Worm (Caenorhabditis elegans) whole organism, L4 larva: ENCODE measurements around the gene H38K22.7.

Source experiments
- F26F4.8 ChIP-seq: fragments of 200-800 bp; sonication (Bioruptor generic); conservative IDR thresholded peaks from 2 replicates; pipeline ENCODE4 v1.3.6; 2022; ENCODE audit warnings: missing genetic modification characterization, missing compliant biosample characterization
- T26A8.4 ChIP-seq: fragments of 200-800 bp; sonication (Bioruptor generic); IDR thresholded peaks from 2 replicates; pipeline ENCODE4 v1.3.6; 2022; ENCODE audit warnings: missing genetic modification characterization, missing compliant biosample characterization
- Y105C5A.15 ChIP-seq: fragments of 200-800 bp; sonication (Bioruptor generic); IDR thresholded peaks from 2 replicates; pipeline ENCODE4 v1.3.6; 2022; ENCODE audit warnings: missing genetic modification characterization, missing compliant biosample characterization
- Y48G9A.11 ChIP-seq: fragments of 200-800 bp; sonication (Bioruptor generic); IDR thresholded peaks from 2 replicates; pipeline ENCODE4 v1.3.6; 2022; ENCODE audit warnings: missing genetic modification reagents, missing genetic modification characterization, missing compliant biosample characterization
- Y5F2A.4 ChIP-seq: fragments of 200-800 bp; sonication (Bioruptor generic); optimal IDR thresholded peaks from 2 replicates; lab custom pipeline; 2018; ENCODE audit warnings: mild to moderate bottlenecking, missing genetic modification characterization, missing compliant biosample characterization
- ZK546.5 ChIP-seq, 2 experiments: sonication (generic microtip); optimal IDR thresholded peaks; 2 replicates each; lab custom pipeline; 2017; ENCODE audit warnings: missing biosample characterization in 2 of 2, missing genetic modification characterization in 2 of 2
- aha-1 ChIP-seq: fragments of 150-350 bp; peaks from one replicate; lab custom pipeline; 2014; ENCODE audit warnings: missing biosample characterization, missing genetic modification characterization
- aly-2 ChIP-seq: sonication (generic microtip); optimal IDR thresholded peaks from 2 replicates; lab custom pipeline; 2018; ENCODE audit warnings: missing biosample characterization, missing genetic modification characterization
- ceh-32 ChIP-seq: sonication (generic microtip); optimal IDR thresholded peaks from 2 replicates; lab custom pipeline; 2016; ENCODE audit warnings: mild to moderate bottlenecking, missing genetic modification characterization, missing compliant biosample characterization; ENCODE audit not compliant: poor library complexity
- ceh-62 ChIP-seq: sonication (generic microtip); optimal IDR thresholded peaks from 2 replicates; lab custom pipeline; 2017; ENCODE audit warnings: missing biosample characterization, missing genetic modification characterization
- ceh-82 ChIP-seq: sonication (generic microtip); optimal IDR thresholded peaks from 2 replicates; lab custom pipeline; 2017; ENCODE audit warnings: missing biosample characterization, missing genetic modification characterization
- cey-2 ChIP-seq: sonication (generic microtip); optimal IDR thresholded peaks from 3 replicates; lab custom pipeline; 2017; ENCODE audit warnings: missing genetic modification characterization, mild to moderate bottlenecking, missing compliant biosample characterization, antibody characterized with exemption, borderline replicate concordance; ENCODE audit not compliant: insufficient read depth
- daf-16 ChIP-seq, 3 experiments: sonication (generic microtip); optimal IDR thresholded peaks; 2 replicates each; lab custom pipeline; 2016 to 2017; ENCODE audit warnings: missing genetic modification characterization in 3 of 3, missing genetic modification reagents in 3 of 3, mild to moderate bottlenecking in 2 of 3, missing compliant biosample characterization in 2 of 3, missing biosample characterization in 1 of 3, moderate library complexity in 1 of 3
- daf-19 ChIP-seq: fragments of 200-800 bp; sonication (Bioruptor generic); conservative IDR thresholded peaks from 2 replicates; pipeline ENCODE4 v1.3.6; 2022; ENCODE audit warnings: missing genetic modification characterization, missing compliant biosample characterization
- dmd-8 ChIP-seq: fragments of 200-800 bp; sonication (Bioruptor generic); IDR thresholded peaks from 2 replicates; pipeline ENCODE4 v1.3.6; 2022; ENCODE audit warnings: missing genetic modification characterization, missing compliant biosample characterization
- fkh-10 ChIP-seq: fragments of 150-350 bp; optimal IDR thresholded peaks from 2 replicates; lab custom pipeline; 2014; ENCODE audit warnings: missing biosample characterization, missing genetic modification reagents, missing genetic modification characterization
- hmg-1.1 ChIP-seq: fragments of 200-800 bp; sonication (Bioruptor generic); IDR thresholded peaks from 2 replicates; pipeline ENCODE4 v1.3.6; 2022; ENCODE audit warnings: missing genetic modification reagents, missing genetic modification characterization, missing compliant biosample characterization
- jun-1 ChIP-seq: fragments of 150-350 bp; optimal IDR thresholded peaks from 2 replicates; lab custom pipeline; 2014; ENCODE audit warnings: missing biosample characterization, missing genetic modification reagents, missing genetic modification characterization
- lim-7 ChIP-seq: fragments of 200-800 bp; sonication (Bioruptor generic); IDR thresholded peaks from 2 replicates; pipeline ENCODE4 v1.3.6; 2022; ENCODE audit warnings: missing genetic modification characterization, missing compliant biosample characterization
- lin-1 ChIP-seq: fragments of 200-800 bp; sonication (Bioruptor generic); IDR thresholded peaks from 2 replicates; pipeline ENCODE4 v1.3.6; 2022; ENCODE audit warnings: missing genetic modification reagents, missing genetic modification characterization, missing compliant biosample characterization
- lin-13 ChIP-seq: fragments of 150-350 bp; optimal IDR thresholded peaks from 2 replicates; lab custom pipeline; 2014; ENCODE audit warnings: missing biosample characterization, missing genetic modification reagents, missing genetic modification characterization
- madf-9 ChIP-seq: fragments of 200-800 bp; sonication (Bioruptor generic); conservative IDR thresholded peaks from 2 replicates; pipeline ENCODE4 v1.3.6; 2022; ENCODE audit warnings: missing genetic modification reagents, missing genetic modification characterization, missing compliant biosample characterization
- mdt-29 ChIP-seq: fragments of 200-800 bp; sonication (Bioruptor generic); IDR thresholded peaks from 2 replicates; pipeline ENCODE4 v1.3.6; 2022; ENCODE audit warnings: missing genetic modification reagents, missing genetic modification characterization, missing compliant biosample characterization
- mxl-2 ChIP-seq: fragments of 200-800 bp; sonication (Bioruptor generic); conservative IDR thresholded peaks from 2 replicates; pipeline ENCODE4 v1.3.6; 2022; ENCODE audit warnings: missing genetic modification reagents, missing genetic modification characterization, missing compliant biosample characterization
- mxl-3 ChIP-seq: fragments of 200-800 bp; sonication (Bioruptor generic); optimal IDR thresholded peaks from 2 replicates; lab custom pipeline; 2018; ENCODE audit warnings: mild to moderate bottlenecking, missing genetic modification characterization, missing compliant biosample characterization
- nhr-102 ChIP-seq: sonication (generic microtip); optimal IDR thresholded peaks from 2 replicates; lab custom pipeline; 2016; ENCODE audit warnings: mild to moderate bottlenecking, missing genetic modification characterization, moderate library complexity, missing compliant biosample characterization
- nhr-11 ChIP-seq: fragments of 150-350 bp; optimal IDR thresholded peaks from 2 replicates; lab custom pipeline; 2014; ENCODE audit warnings: missing biosample characterization, missing genetic modification characterization
- nhr-111 ChIP-seq: fragments of 200-800 bp; sonication (Bioruptor generic); optimal IDR thresholded peaks from 2 replicates; lab custom pipeline; 2018; ENCODE audit warnings: mild to moderate bottlenecking, missing genetic modification characterization, missing compliant biosample characterization
- nhr-28 ChIP-seq: fragments of 150-350 bp; optimal IDR thresholded peaks from 2 replicates; lab custom pipeline; 2014; ENCODE audit warnings: missing biosample characterization, missing genetic modification characterization
- nhr-41 ChIP-seq: fragments of 200-800 bp; sonication (Bioruptor generic); IDR thresholded peaks from 2 replicates; pipeline ENCODE4 v1.3.6; 2022; ENCODE audit warnings: missing genetic modification reagents, missing genetic modification characterization, missing compliant biosample characterization
- nhr-48 ChIP-seq: sonication (generic microtip); optimal IDR thresholded peaks from 2 replicates; lab custom pipeline; 2016; ENCODE audit warnings: mild to moderate bottlenecking, missing genetic modification characterization, missing compliant biosample characterization
- nhr-6 ChIP-seq: fragments of 150-350 bp; optimal IDR thresholded peaks from 2 replicates; lab custom pipeline; 2014; ENCODE audit warnings: missing biosample characterization, missing genetic modification characterization
- pha-4 ChIP-seq, 2 experiments: fragments of 150-350 bp in 1 of 2; fragments of 200-800 bp in 1 of 2; sonication (Bioruptor generic) in 1 of 2; IDR thresholded peaks in 1 of 2; optimal IDR thresholded peaks in 1 of 2; 2 replicates each; pipeline versions ENCODE4 v1.3.6 to Lab custom; 2014 to 2022; ENCODE audit warnings: missing genetic modification characterization in 2 of 2, missing genetic modification reagents in 2 of 2, missing biosample characterization in 1 of 2, missing compliant biosample characterization in 1 of 2
- php-3 ChIP-seq: fragments of 200-800 bp; sonication (Bioruptor generic); IDR thresholded peaks from 2 replicates; pipeline ENCODE4 v1.3.6; 2022; ENCODE audit warnings: missing genetic modification reagents, missing genetic modification characterization, missing compliant biosample characterization
- saeg-2 ChIP-seq: fragments of 200-800 bp; sonication (Bioruptor generic); IDR thresholded peaks from 2 replicates; pipeline ENCODE4 v1.3.6; 2022; ENCODE audit warnings: missing genetic modification reagents, missing genetic modification characterization, missing compliant biosample characterization
- skn-1 ChIP-seq: fragments of 150-350 bp; optimal IDR thresholded peaks from 2 replicates; lab custom pipeline; 2014; ENCODE audit warnings: missing biosample characterization, missing genetic modification characterization
- snpc-4 ChIP-seq: fragments of 150-350 bp; optimal IDR thresholded peaks from 2 replicates; lab custom pipeline; 2014; ENCODE audit warnings: missing biosample characterization, missing genetic modification characterization
- spr-1 ChIP-seq: sonication (generic microtip); optimal IDR thresholded peaks from 2 replicates; lab custom pipeline; 2016; ENCODE audit warnings: mild to moderate bottlenecking, missing genetic modification characterization, missing compliant biosample characterization
- tag-97 ChIP-seq: fragments of 200-800 bp; sonication (Bioruptor generic); IDR thresholded peaks from 2 replicates; pipeline ENCODE4 v1.3.6; 2022; ENCODE audit warnings: missing genetic modification characterization, missing compliant biosample characterization
- unc-130 ChIP-seq: sonication (generic microtip); optimal IDR thresholded peaks from 2 replicates; lab custom pipeline; 2016; ENCODE audit warnings: missing genetic modification reagents, missing genetic modification characterization, missing compliant biosample characterization
- unc-39 ChIP-seq: sonication (generic microtip); optimal IDR thresholded peaks from 2 replicates; lab custom pipeline; 2017; ENCODE audit warnings: missing biosample characterization, missing genetic modification characterization
- vab-7 ChIP-seq: fragments of 200-800 bp; sonication (Bioruptor generic); IDR thresholded peaks from 2 replicates; pipeline ENCODE4 v1.3.6; 2022; ENCODE audit warnings: missing genetic modification reagents, missing genetic modification characterization, missing compliant biosample characterization
- zag-1 ChIP-seq: fragments of 150-350 bp; optimal IDR thresholded peaks from 2 replicates; lab custom pipeline; 2014; ENCODE audit warnings: missing biosample characterization, missing genetic modification characterization
- ztf-11 ChIP-seq: fragments of 150-350 bp; optimal IDR thresholded peaks from 2 replicates; lab custom pipeline; 2014; ENCODE audit warnings: missing biosample characterization, missing genetic modification characterization
- ztf-7 ChIP-seq: fragments of 150-350 bp; optimal IDR thresholded peaks from 2 replicates; lab custom pipeline; 2014; ENCODE audit warnings: missing biosample characterization, missing genetic modification characterization

H38K22.7 gene

ce11 chrIII:4280215-4281173 lies 41.0 kb upstream of the H38K22.7 start, which contains the start of gene sup-26 (continued):
- TF ChIP-seq ceh-62 (tag; lab: Kevin White, UChicago) (no peak), nhr-111 (GFP tag; lab: Kevin White, UChicago) (no peak), Y105C5A.15 (GFP tag; lab: Robert Waterston, UW) (no peak), daf-16 (GFP tag; optimal IDR thresholded peaks at IDR 0.05; lab: Kevin White, UChicago) (no peak), daf-16 (tag; optimal IDR thresholded peaks at IDR 0.05; lab: Kevin White, UChicago) (no peak), Y5F2A.4 (GFP tag; lab: Kevin White, UChicago) (no peak), nhr-28 (tag; lab: Kevin White, UChicago) (peak; percentile 11)

- TF ChIP-seq fkh-10 (GFP tag; lab: Kevin White, UChicago) = peak; percentile 86
- TF ChIP-seq vab-7 = peak; percentile 82
- TF ChIP-seq nhr-102 (tag; lab: Kevin White, UChicago) = peak; percentile 98
- 0 out of 2 replicates have a peak, but pooled peaks have one; percentile 71 for TF ChIP-seq dmd-8 (GFP tag; lab: Robert Waterston, UW)
- TF ChIP-seq tag-97 (GFP tag; lab: Robert Waterston, UW) = 0 out of 2 replicates have a peak, but pooled peaks have one; percentile 10
- peak; percentile 98 for TF ChIP-seq saeg-2 (GFP tag; lab: Robert Waterston, UW)
- TF ChIP-seq nhr-6 (tag; lab: Kevin White, UChicago) = peak; percentile 29
- no peak for TF ChIP-seq skn-1 (tag; lab: Kevin White, UChicago)
- peak; percentile 90 for TF ChIP-seq ceh-32 (tag; lab: Kevin White, UChicago)
- peak; percentile 81 for TF ChIP-seq daf-19
- peak; percentile 94 to 97 for TF ChIP-seq daf-16 (GFP tag; optimal IDR thresholded peaks at IDR 0.05; lab: Kevin White, UChicago)
- peak; percentile 72 for TF ChIP-seq daf-16 (tag; optimal IDR thresholded peaks at IDR 0.05; lab: Kevin White, UChicago)
- peak; percentile 25 for TF ChIP-seq unc-130 (GFP tag; lab: Kevin White, UChicago)
- peak; percentile 100 for TF ChIP-seq aha-1 (tag; lab: Kevin White, UChicago)
- peak; percentile 99 for TF ChIP-seq mxl-3
- no peak for TF ChIP-seq Y48G9A.11 (GFP tag; lab: Robert Waterston, UW)
- TF ChIP-seq F26F4.8 (GFP tag; lab: Robert Waterston, UW) = no peak
- peak; percentile 83 for TF ChIP-seq mxl-2 (GFP tag; lab: Robert Waterston, UW)
- peak; percentile 98 for TF ChIP-seq hmg-1.1 (GFP tag; lab: Robert Waterston, UW)
- peak; percentile 69 for TF ChIP-seq ztf-7 (tag; lab: Kevin White, UChicago)
- TF ChIP-seq lin-1 = peak; percentile 99
- peak; percentile 42; the same call in 1 of the 2 replicates for TF ChIP-seq lim-7 (GFP tag; lab: Robert Waterston, UW)
- TF ChIP-seq mdt-29 (GFP tag; lab: Robert Waterston, UW) = peak; percentile 89
- TF ChIP-seq madf-9 (GFP tag; lab: Robert Waterston, UW) = peak; percentile 99
- TF ChIP-seq jun-1 = peak; percentile 90
- TF ChIP-seq nhr-11 (tag; lab: Kevin White, UChicago) = peak; percentile 98
- TF ChIP-seq nhr-48 (tag; lab: Kevin White, UChicago) = peak; percentile 99
- peak; percentile 82 for TF ChIP-seq cey-2 (tag; lab: Kevin White, UChicago)
- TF ChIP-seq spr-1 (tag; lab: Kevin White, UChicago) = peak; percentile 96
- peak; percentile 91 for TF ChIP-seq nhr-41
- TF ChIP-seq php-3 (GFP tag; lab: Robert Waterston, UW) = peak; percentile 77
- no peak for TF ChIP-seq ceh-82
- no peak for TF ChIP-seq unc-39
- TF ChIP-seq T26A8.4 (GFP tag; lab: Robert Waterston, UW) = peak; percentile 98
- TF ChIP-seq zag-1 = peak; percentile 91
- TF ChIP-seq pha-4 (GFP tag; IDR thresholded peaks at IDR 0.05; lab: Robert Waterston, UW) = peak; percentile 98
- TF ChIP-seq pha-4 (tag; optimal IDR thresholded peaks at IDR 0.05; lab: Kevin White, UChicago) = peak; percentile 40
- peak in 1 of 2 experiments; percentile 52 for TF ChIP-seq ZK546.5 (tag; optimal IDR thresholded peaks at IDR 0.05; lab: Kevin White, UChicago)
- TF ChIP-seq lin-13 (GFP tag; lab: Kevin White, UChicago) = peak; percentile 90
- TF ChIP-seq ztf-11 (tag; lab: Kevin White, UChicago) = no peak
- TF ChIP-seq aly-2 (tag; lab: Kevin White, UChicago) = no peak
- TF ChIP-seq snpc-4 (tag; lab: Kevin White, UChicago) = peak; percentile 56
Measured at ce11 chrIII:4281955-4282618, 39.4 kb upstream of the H38K22.7 start.
